Worm (Caenorhabditis elegans) whole organism, L1 larva: ENCODE results near the gene spp-31.

Source experiments
- unc-130 ChIP-seq: fragments of 150-350 bp; optimal IDR thresholded peaks from 2 replicates; lab custom pipeline; 2017; ENCODE audit warnings: missing biosample characterization, missing genetic modification characterization, inconsistent platforms
- ztf-4 ChIP-seq: fragments of 150-350 bp; optimal IDR thresholded peaks from 2 replicates; lab custom pipeline; 2014; ENCODE audit warnings: missing biosample characterization, missing genetic modification characterization

ce11 chrIV:1367041-1367440 lies 39.3 kb upstream of the spp-31 start:
- TF ChIP-seq unc-130 (tag; lab: Kevin White, UChicago), result no peak
- no peak for TF ChIP-seq ztf-4
